Fruit fly (Drosophila melanogaster) whole organism, embryonic: Measurements from ENCODE around the gene aln.

ENCODE experiments used
- Antp ChIP-seq: fragments of 200-800 bp; sonication (Bioruptor generic); optimal IDR thresholded peaks from 3 replicates; lab custom pipeline; 2016; ENCODE audit warnings: missing biosample characterization, missing genetic modification characterization
- CG10274 ChIP-seq: fragments of 200-800 bp; sonication (Bioruptor generic); optimal IDR thresholded peaks from 3 replicates; lab custom pipeline; 2017; ENCODE audit warnings: missing biosample characterization, mild to moderate bottlenecking, missing genetic modification characterization
- CG10654 ChIP-seq: fragments of 200-800 bp; sonication (Bioruptor generic); optimal IDR thresholded peaks from 2 replicates; lab custom pipeline; 2016; ENCODE audit warnings: missing biosample characterization, missing genetic modification characterization
- CG11085 ChIP-seq: fragments of 200-800 bp; sonication (Bioruptor generic); IDR thresholded peaks from 2 replicates; pipeline ENCODE4 v1.3.6; 2022; ENCODE audit warnings: missing biosample characterization, missing genetic modification characterization
- CG11696 ChIP-seq: fragments of 200-800 bp; sonication (Bioruptor generic); IDR thresholded peaks from 2 replicates; pipeline ENCODE4 v1.3.6; 2022; ENCODE audit warnings: missing biosample characterization, missing genetic modification characterization
- CG13287 ChIP-seq: fragments of 200-800 bp; sonication (Bioruptor generic); IDR thresholded peaks from 2 replicates; pipeline ENCODE4 v1.3.6; 2022; ENCODE audit warnings: missing biosample characterization, missing genetic modification characterization; ENCODE audit not compliant: partially characterized antibody
- CG13775 ChIP-seq: fragments of 200-800 bp; sonication (Bioruptor generic); optimal IDR thresholded peaks from 3 replicates; lab custom pipeline; 2017; ENCODE audit warnings: missing biosample characterization, mild to moderate bottlenecking, missing genetic modification characterization
- CG15011 ChIP-seq: fragments of 200-800 bp; sonication (Bioruptor generic); optimal IDR thresholded peaks from 3 replicates; lab custom pipeline; 2018; ENCODE audit warnings: missing biosample characterization, mild to moderate bottlenecking, missing genetic modification characterization
- CG15479 ChIP-seq: fragments of 200-800 bp; sonication (Bioruptor generic); optimal IDR thresholded peaks from 3 replicates; lab custom pipeline; 2019; ENCODE audit warnings: missing biosample characterization, mild to moderate bottlenecking, missing genetic modification characterization, moderate library complexity
- CG1603 ChIP-seq: fragments of 200-800 bp; sonication (Bioruptor generic); optimal IDR thresholded peaks from 2 replicates; lab custom pipeline; 2019; ENCODE audit warnings: missing biosample characterization, mild to moderate bottlenecking, missing genetic modification characterization, moderate library complexity
- CG17802 ChIP-seq: fragments of 200-800 bp; sonication (Bioruptor generic); optimal IDR thresholded peaks from 2 replicates; lab custom pipeline; 2018; ENCODE audit warnings: missing biosample characterization, mild to moderate bottlenecking, missing genetic modification characterization, moderate library complexity
- CG18599 ChIP-seq: fragments of 200-800 bp; sonication (Bioruptor generic); optimal IDR thresholded peaks from 3 replicates; lab custom pipeline; 2017; ENCODE audit warnings: missing biosample characterization, missing genetic modification characterization, mild to moderate bottlenecking, moderate library complexity, missing genetic modification reagents
- CG30020 ChIP-seq: fragments of 200-800 bp; optimal IDR thresholded peaks from 2 replicates; lab custom pipeline; 2019; ENCODE audit warnings: missing biosample characterization, mild to moderate bottlenecking, missing genetic modification characterization, moderate library complexity
- CG5953 ChIP-seq: fragments of 200-800 bp; sonication (Bioruptor generic); IDR thresholded peaks from 2 replicates; pipeline ENCODE4 v1.3.6; 2022; ENCODE audit warnings: missing biosample characterization, missing genetic modification characterization
- CG6272 ChIP-seq: fragments of 200-800 bp; sonication (Bioruptor generic); IDR thresholded peaks from 2 replicates; pipeline ENCODE4 v1.3.6; 2022; ENCODE audit warnings: missing biosample characterization, missing genetic modification characterization
- CG7839 ChIP-seq: fragments of 200-800 bp; sonication (Bioruptor generic); optimal IDR thresholded peaks from 3 replicates; lab custom pipeline; 2018; ENCODE audit warnings: missing biosample characterization, mild to moderate bottlenecking, missing genetic modification characterization, moderate library complexity
- CG9932 ChIP-seq: fragments of 200-800 bp; sonication (Bioruptor generic); IDR thresholded peaks from 2 replicates; pipeline ENCODE4 v1.3.6; 2022; ENCODE audit warnings: missing biosample characterization, missing genetic modification characterization
- Camta ChIP-seq: fragments of 200-800 bp; sonication (Bioruptor generic); optimal IDR thresholded peaks from 2 replicates; lab custom pipeline; 2016; ENCODE audit warnings: missing biosample characterization, missing genetic modification characterization
- Dbx ChIP-seq: fragments of 200-800 bp; sonication (Bioruptor generic); IDR thresholded peaks from 3 replicates; pipeline ENCODE4 v1.3.6; 2022; ENCODE audit warnings: missing biosample characterization, missing genetic modification characterization
- Deaf1 ChIP-seq: fragments of 200-800 bp; optimal IDR thresholded peaks from 3 replicates; lab custom pipeline; 2019; ENCODE audit warnings: missing biosample characterization, mild to moderate bottlenecking, missing genetic modification characterization, moderate library complexity
- Dek ChIP-seq: fragments of 200-800 bp; sonication (Bioruptor generic); optimal IDR thresholded peaks from 3 replicates; lab custom pipeline; 2019; ENCODE audit warnings: missing biosample characterization, mild to moderate bottlenecking, missing genetic modification characterization, moderate library complexity
- ERR ChIP-seq: fragments of 200-800 bp; sonication (Bioruptor generic); optimal IDR thresholded peaks from 2 replicates; lab custom pipeline; 2016; ENCODE audit warnings: missing biosample characterization, missing genetic modification characterization
- Elba2 ChIP-seq: fragments of 200-800 bp; sonication (Bioruptor generic); optimal IDR thresholded peaks from 3 replicates; lab custom pipeline; 2016; ENCODE audit warnings: missing biosample characterization, missing genetic modification characterization
- GATAe ChIP-seq: fragments of 200-800 bp; sonication (Bioruptor generic); conservative IDR thresholded peaks from 2 replicates; pipeline ENCODE4 v1.3.6; 2022; ENCODE audit warnings: missing biosample characterization, missing genetic modification characterization
- HmgZ ChIP-seq: fragments of 200-800 bp; sonication (Bioruptor generic); optimal IDR thresholded peaks from 2 replicates; lab custom pipeline; 2018; ENCODE audit warnings: missing biosample characterization, mild to moderate bottlenecking, missing genetic modification characterization
- Hr78 ChIP-seq, 2 experiments: fragments of 200-800 bp in 1 of 2; fragments of >200 bp in 1 of 2; sonication (Bioruptor generic) in 1 of 2; optimal IDR thresholded peaks; 2 replicates each; lab custom pipeline; 2017 to 2019; ENCODE audit warnings: missing biosample characterization in 2 of 2, missing genetic modification characterization in 2 of 2, mild to moderate bottlenecking in 1 of 2, moderate library complexity in 1 of 2
- Hsf ChIP-seq: fragments of 200-800 bp; sonication (Bioruptor generic); optimal IDR thresholded peaks from 3 replicates; lab custom pipeline; 2016; ENCODE audit warnings: missing biosample characterization, missing genetic modification characterization
- Opbp ChIP-seq: fragments of 200-800 bp; sonication (Bioruptor generic); IDR thresholded peaks from 3 replicates; pipeline ENCODE4 v1.3.6; 2022; ENCODE audit warnings: missing biosample characterization, missing genetic modification characterization; ENCODE audit not compliant: partially characterized antibody
- Optix ChIP-seq: fragments of 200-800 bp; sonication (Bioruptor generic); IDR thresholded peaks from 3 replicates; pipeline ENCODE4 v1.3.6; 2022; ENCODE audit warnings: missing biosample characterization, missing genetic modification characterization
- Ptx1 ChIP-seq: fragments of 200-800 bp; sonication (Bioruptor generic); IDR thresholded peaks from 2 replicates; pipeline ENCODE4 v1.3.6; 2022; ENCODE audit warnings: missing biosample characterization, missing genetic modification characterization
- ac ChIP-seq: fragments of 200-800 bp; sonication (Bioruptor generic); optimal IDR thresholded peaks from 3 replicates; lab custom pipeline; 2017; ENCODE audit warnings: missing biosample characterization, mild to moderate bottlenecking, missing genetic modification characterization
- aop ChIP-seq: fragments of 200-800 bp; sonication (Bioruptor generic); IDR thresholded peaks from 2 replicates; pipeline ENCODE4 v1.3.6; 2022; ENCODE audit warnings: missing biosample characterization, missing genetic modification characterization
- bowl ChIP-seq: fragments of 200-800 bp; sonication (Bioruptor generic); IDR thresholded peaks from 2 replicates; pipeline ENCODE4 v1.3.6; 2022; ENCODE audit warnings: missing biosample characterization, missing genetic modification characterization
- caup ChIP-seq: fragments of 200-800 bp; sonication (Bioruptor generic); optimal IDR thresholded peaks from 3 replicates; lab custom pipeline; 2017; ENCODE audit warnings: missing biosample characterization, mild to moderate bottlenecking, missing genetic modification characterization, moderate library complexity; ENCODE audit not compliant: severe bottlenecking
- dan ChIP-seq: fragments of 200-800 bp; sonication (Bioruptor generic); IDR thresholded peaks from 2 replicates; pipeline ENCODE4 v1.3.6; 2022; ENCODE audit warnings: missing biosample characterization, missing genetic modification characterization
- dimm ChIP-seq: fragments of 200-800 bp; sonication (Bioruptor generic); IDR thresholded peaks from 2 replicates; pipeline ENCODE4 v1.3.6; 2022; ENCODE audit warnings: missing biosample characterization, missing genetic modification characterization
- dmrt11E ChIP-seq: fragments of 200-800 bp; sonication (Bioruptor generic); optimal IDR thresholded peaks from 3 replicates; lab custom pipeline; 2018; ENCODE audit warnings: missing biosample characterization, mild to moderate bottlenecking, missing genetic modification characterization, moderate library complexity
- dysf ChIP-seq: fragments of 200-800 bp; sonication (Bioruptor generic); IDR thresholded peaks from 3 replicates; pipeline ENCODE4 v1.3.6; 2022; ENCODE audit warnings: missing biosample characterization, missing genetic modification characterization
- en ChIP-seq: fragments of 200-800 bp; sonication (Bioruptor generic); optimal IDR thresholded peaks from 2 replicates; lab custom pipeline; 2016; ENCODE audit warnings: missing biosample characterization, missing genetic modification characterization
- fd102C ChIP-seq: fragments of 200-800 bp; sonication (Bioruptor generic); optimal IDR thresholded peaks from 2 replicates; lab custom pipeline; 2018; ENCODE audit warnings: missing biosample characterization, mild to moderate bottlenecking, missing genetic modification characterization, moderate library complexity
- fd64A ChIP-seq: fragments of 200-800 bp; sonication (Bioruptor generic); optimal IDR thresholded peaks from 3 replicates; lab custom pipeline; 2018; ENCODE audit warnings: missing biosample characterization, mild to moderate bottlenecking, missing genetic modification characterization
- grn ChIP-seq: fragments of 200-800 bp; sonication (Bioruptor generic); optimal IDR thresholded peaks from 3 replicates; lab custom pipeline; 2017; ENCODE audit warnings: missing biosample characterization, missing genetic modification characterization
- hkb ChIP-seq, 2 experiments: fragments of 200-800 bp in 1 of 2; fragments of >200 bp in 1 of 2; sonication (Bioruptor generic) in 1 of 2; IDR thresholded peaks in 1 of 2; optimal IDR thresholded peaks in 1 of 2; 2 replicates each; pipeline versions ENCODE4 v1.3.6 to Lab custom; 2017 to 2022; ENCODE audit warnings: missing biosample characterization in 1 of 2, missing genetic modification characterization in 1 of 2
- jigr1 ChIP-seq: fragments of 200-800 bp; sonication (Bioruptor generic); IDR thresholded peaks from 3 replicates; pipeline ENCODE4 v1.3.6; 2022; ENCODE audit warnings: missing biosample characterization, missing genetic modification characterization
- lab ChIP-seq: fragments of 200-800 bp; sonication (Bioruptor generic); optimal IDR thresholded peaks from 3 replicates; lab custom pipeline; 2017; ENCODE audit warnings: missing biosample characterization, missing genetic modification characterization, mild to moderate bottlenecking, moderate library complexity, missing genetic modification reagents
- lmd ChIP-seq: fragments of 200-800 bp; sonication (Bioruptor generic); IDR thresholded peaks from 2 replicates; pipeline ENCODE4 v1.3.6; 2022; ENCODE audit warnings: missing biosample characterization, missing genetic modification characterization
- mirr ChIP-seq: fragments of 200-800 bp; sonication (Bioruptor generic); optimal IDR thresholded peaks from 3 replicates; lab custom pipeline; 2018; ENCODE audit warnings: missing biosample characterization, mild to moderate bottlenecking, missing genetic modification characterization
- salm ChIP-seq: fragments of 200-800 bp; sonication (Bioruptor generic); optimal IDR thresholded peaks from 2 replicates; lab custom pipeline; 2018; ENCODE audit warnings: missing biosample characterization, mild to moderate bottlenecking, missing genetic modification characterization
- sens-2 ChIP-seq: fragments of 200-800 bp; sonication (Bioruptor generic); IDR thresholded peaks from 2 replicates; pipeline ENCODE4 v1.3.6; 2022; ENCODE audit warnings: missing biosample characterization, missing genetic modification characterization
- stwl ChIP-seq: fragments of 200-800 bp; sonication (Bioruptor generic); optimal IDR thresholded peaks from 3 replicates; lab custom pipeline; 2018; ENCODE audit warnings: missing biosample characterization, mild to moderate bottlenecking, missing genetic modification characterization, moderate library complexity
- zen2 ChIP-seq: fragments of 200-800 bp; sonication (Bioruptor generic); IDR thresholded peaks from 3 replicates; pipeline ENCODE4 v1.3.6; 2022; ENCODE audit warnings: missing biosample characterization, missing genetic modification characterization; ENCODE audit not compliant: partially characterized antibody

The aln gene

dm6 chr3L:958605-959004, 35.2 kb upstream of the aln start (continued):
- TF ChIP-seq Opbp (GFP tag; lab: Robert Waterston, UW), result no peak
- TF ChIP-seq Camta (GFP tag; lab: Kevin White, UChicago), result no peak
- no peak for TF ChIP-seq fd102C (GFP tag; lab: Kevin White, UChicago)
- no peak for TF ChIP-seq CG11696 (GFP tag; lab: Robert Waterston, UW)
- no peak for TF ChIP-seq ac (GFP tag; lab: Kevin White, UChicago)
- no peak for TF ChIP-seq CG5953
- no peak for TF ChIP-seq Dbx (GFP tag; lab: Robert Waterston, UW)
- TF ChIP-seq Optix, result no peak
- TF ChIP-seq CG6272, result no peak
- no peak for TF ChIP-seq Hr78 (GFP tag; optimal IDR thresholded peaks at IDR 0.05; lab: Kevin White, UChicago)
- no peak for TF ChIP-seq dan (GFP tag; lab: Robert Waterston, UW)
- TF ChIP-seq ERR (GFP tag; lab: Kevin White, UChicago), result no peak
- TF ChIP-seq hkb (optimal IDR thresholded peaks at IDR 0.05; lab: Kevin White, UChicago), result no peak
- TF ChIP-seq hkb (GFP tag; IDR thresholded peaks at IDR 0.05; lab: Robert Waterston, UW), result no peak
- TF ChIP-seq sens-2 (GFP tag; lab: Robert Waterston, UW), result peak; percentile 62
- TF ChIP-seq dmrt11E (tag; lab: Kevin White, UChicago), result no peak
- no peak for TF ChIP-seq CG13287 (GFP tag; lab: Robert Waterston, UW)
- no peak for TF ChIP-seq Ptx1 (GFP tag; lab: Robert Waterston, UW)
- TF ChIP-seq CG18599 (GFP tag; lab: Kevin White, UChicago), result no peak
- TF ChIP-seq Deaf1 (tag; lab: Kevin White, UChicago), result peak; percentile 76
- no peak for TF ChIP-seq stwl (tag; lab: Kevin White, UChicago)
- no peak for TF ChIP-seq CG15011 (GFP tag; lab: Kevin White, UChicago)
- no peak for TF ChIP-seq fd64A
- no peak for TF ChIP-seq CG15479
- TF ChIP-seq jigr1, result no peak
- peak; percentile 67 for TF ChIP-seq mirr (GFP tag; lab: Kevin White, UChicago)
- no peak for TF ChIP-seq salm (tag; lab: Kevin White, UChicago)
- TF ChIP-seq dimm, result no peak
- TF ChIP-seq CG17802 (tag; lab: Kevin White, UChicago), result no peak
- TF ChIP-seq CG7839 (tag; lab: Kevin White, UChicago), result no peak
- peak; percentile 96 for TF ChIP-seq grn (GFP tag; lab: Kevin White, UChicago)
- no peak for TF ChIP-seq aop (GFP tag; lab: Robert Waterston, UW)
- peak; percentile 26 for TF ChIP-seq lab
- TF ChIP-seq GATAe (GFP tag; lab: Robert Waterston, UW), result peak; percentile 63
- TF ChIP-seq dysf (GFP tag; lab: Robert Waterston, UW), result no peak
- TF ChIP-seq Elba2 (GFP tag; lab: Kevin White, UChicago), result no peak
- peak; percentile 6 for TF ChIP-seq HmgZ (tag; lab: Kevin White, UChicago)
- no peak for TF ChIP-seq zen2 (GFP tag; lab: Robert Waterston, UW)
- TF ChIP-seq bowl (GFP tag; lab: Robert Waterston, UW), result no peak
- TF ChIP-seq CG10654, result no peak
- no peak for TF ChIP-seq Hsf (GFP tag; lab: Kevin White, UChicago)
- TF ChIP-seq CG13775 (GFP tag; lab: Kevin White, UChicago), result no peak
- no peak for TF ChIP-seq en (GFP tag; lab: Kevin White, UChicago)
- TF ChIP-seq CG1603 (tag; lab: Kevin White, UChicago), result no peak
- TF ChIP-seq CG10274 (GFP tag; lab: Kevin White, UChicago), result no peak
- TF ChIP-seq caup (GFP tag; lab: Kevin White, UChicago), result no peak
- TF ChIP-seq CG9932 (GFP tag; lab: Robert Waterston, UW), result no peak
- TF ChIP-seq CG11085 (GFP tag; lab: Robert Waterston, UW), result no peak
- TF ChIP-seq CG30020 (tag; lab: Kevin White, UChicago), result no peak
- no peak for TF ChIP-seq Dek (tag; lab: Kevin White, UChicago)
- no peak for TF ChIP-seq lmd (GFP tag; lab: Robert Waterston, UW)
- no peak for TF ChIP-seq Antp
